Fruit fly (Drosophila melanogaster) whole organism, embryonic: ENCODE measurements around the gene CG11771.
A peak's percentile ranks its signal among the peaks of the same experiment; 100 is the strongest.

Source experiments
- CG10209 ChIP-seq: fragments of 200-800 bp; sonication (Bioruptor generic); optimal IDR thresholded peaks from 3 replicates; lab custom pipeline; 2017; ENCODE audit warnings: missing biosample characterization, mild to moderate bottlenecking, missing genetic modification characterization, missing genetic modification reagents
- CG10654 ChIP-seq: fragments of 200-800 bp; sonication (Bioruptor generic); optimal IDR thresholded peaks from 2 replicates; lab custom pipeline; 2016; ENCODE audit warnings: missing biosample characterization, missing genetic modification characterization
- CG12299 ChIP-seq: fragments of 200-800 bp; sonication (Bioruptor generic); optimal IDR thresholded peaks from 2 replicates; lab custom pipeline; 2018; ENCODE audit warnings: missing biosample characterization, mild to moderate bottlenecking, missing genetic modification characterization
- CG12391 ChIP-seq: fragments of 200-800 bp; sonication (Bioruptor generic); optimal IDR thresholded peaks from 3 replicates; lab custom pipeline; 2018; ENCODE audit warnings: missing biosample characterization, mild to moderate bottlenecking, missing genetic modification characterization, moderate library complexity
- CG12659 ChIP-seq: fragments of 200-800 bp; sonication (Bioruptor generic); optimal IDR thresholded peaks from 3 replicates; lab custom pipeline; 2017; ENCODE audit warnings: mild to moderate bottlenecking, missing biosample characterization, missing genetic modification reagents, missing genetic modification characterization
- CG13296 ChIP-seq: fragments of 200-800 bp; sonication (Bioruptor generic); optimal IDR thresholded peaks from 3 replicates; lab custom pipeline; 2018; ENCODE audit warnings: missing biosample characterization, mild to moderate bottlenecking, missing genetic modification characterization
- CG13424 ChIP-seq: fragments of 200-800 bp; sonication (Bioruptor generic); optimal IDR thresholded peaks from 2 replicates; lab custom pipeline; 2019; ENCODE audit warnings: missing biosample characterization, mild to moderate bottlenecking, missing genetic modification characterization, moderate library complexity
- CG14710 ChIP-seq: fragments of 200-800 bp; sonication (Bioruptor generic); optimal IDR thresholded peaks from 3 replicates; lab custom pipeline; 2019; ENCODE audit warnings: missing biosample characterization, mild to moderate bottlenecking, missing genetic modification characterization, moderate library complexity
- CG14860 ChIP-seq: fragments of 200-800 bp; sonication (Bioruptor generic); IDR thresholded peaks from 3 replicates; pipeline ENCODE4 v1.3.6; 2022; ENCODE audit warnings: missing biosample characterization, missing genetic modification characterization; ENCODE audit not compliant: partially characterized antibody
- CG15073 ChIP-seq: fragments of 200-800 bp; sonication (Bioruptor generic); optimal IDR thresholded peaks from 2 replicates; lab custom pipeline; 2016; ENCODE audit warnings: missing biosample characterization, missing genetic modification characterization
- CG16813 ChIP-seq: fragments of 200-800 bp; sonication (Bioruptor generic); IDR thresholded peaks from 3 replicates; pipeline ENCODE4 v1.3.6; 2022; ENCODE audit warnings: missing biosample characterization, missing genetic modification characterization; ENCODE audit not compliant: partially characterized antibody
- CG1792 ChIP-seq: fragments of 200-800 bp; sonication (Bioruptor generic); optimal IDR thresholded peaks from 2 replicates; lab custom pipeline; 2016; ENCODE audit warnings: missing biosample characterization, missing genetic modification characterization
- CG2889 ChIP-seq: fragments of 200-800 bp; sonication (Bioruptor generic); IDR thresholded peaks from 3 replicates; pipeline ENCODE4 v1.3.6; 2022; ENCODE audit warnings: missing biosample characterization, missing genetic modification characterization
- CG32767 ChIP-seq: fragments of 200-800 bp; sonication (Bioruptor generic); IDR thresholded peaks from 2 replicates; pipeline ENCODE4 v1.3.6; 2022; ENCODE audit warnings: missing biosample characterization, missing genetic modification characterization
- CG33557 ChIP-seq: fragments of 200-800 bp; sonication (Bioruptor generic); optimal IDR thresholded peaks from 2 replicates; lab custom pipeline; 2019; ENCODE audit warnings: missing biosample characterization, mild to moderate bottlenecking, missing genetic modification characterization, moderate library complexity
- CG4707 ChIP-seq: fragments of 200-800 bp; sonication (Bioruptor generic); optimal IDR thresholded peaks from 2 replicates; lab custom pipeline; 2018; ENCODE audit warnings: missing biosample characterization, mild to moderate bottlenecking, missing genetic modification characterization, moderate library complexity
- CG4820 ChIP-seq: fragments of 200-800 bp; sonication (Bioruptor generic); optimal IDR thresholded peaks from 3 replicates; lab custom pipeline; 2016; ENCODE audit warnings: missing biosample characterization, missing genetic modification characterization
- CG6254 ChIP-seq: fragments of 200-800 bp; sonication (Bioruptor generic); optimal IDR thresholded peaks from 3 replicates; lab custom pipeline; 2017; ENCODE audit warnings: mild to moderate bottlenecking, missing biosample characterization, missing genetic modification reagents, missing genetic modification characterization
- CG6765 ChIP-seq: fragments of 200-800 bp; sonication (Bioruptor generic); optimal IDR thresholded peaks from 3 replicates; lab custom pipeline; 2017; ENCODE audit warnings: missing biosample characterization, mild to moderate bottlenecking, missing genetic modification characterization
- CG6813 ChIP-seq: fragments of 200-800 bp; sonication (Bioruptor generic); optimal IDR thresholded peaks from 2 replicates; lab custom pipeline; 2017; ENCODE audit warnings: missing biosample characterization, missing genetic modification characterization, mild to moderate bottlenecking, moderate library complexity, missing genetic modification reagents
- CG7357 ChIP-seq: fragments of 200-800 bp; sonication (Bioruptor generic); IDR thresholded peaks from 3 replicates; pipeline ENCODE4 v1.3.6; 2022; ENCODE audit warnings: missing biosample characterization, missing genetic modification characterization
- D19A ChIP-seq: fragments of 200-800 bp; optimal IDR thresholded peaks from 3 replicates; lab custom pipeline; 2019; ENCODE audit warnings: missing biosample characterization, mild to moderate bottlenecking, missing genetic modification characterization, moderate library complexity
- E2f1 ChIP-seq: fragments of 200-800 bp; sonication (Bioruptor generic); IDR thresholded peaks from 2 replicates; pipeline ENCODE4 v1.3.6; 2022; ENCODE audit warnings: missing biosample characterization, missing genetic modification characterization
- E2f2 ChIP-seq: fragments of 200-800 bp; sonication (Bioruptor generic); IDR thresholded peaks from 2 replicates; pipeline ENCODE4 v1.3.6; 2022; ENCODE audit warnings: missing biosample characterization, missing genetic modification characterization
- Fer2 ChIP-seq: fragments of 200-800 bp; sonication (Bioruptor generic); optimal IDR thresholded peaks from 2 replicates; lab custom pipeline; 2018; ENCODE audit warnings: missing biosample characterization, mild to moderate bottlenecking, missing genetic modification characterization, moderate library complexity
- Gsc ChIP-seq: fragments of 200-800 bp; sonication (Bioruptor generic); IDR thresholded peaks from 2 replicates; pipeline ENCODE4 v1.3.6; 2022; ENCODE audit warnings: missing biosample characterization, missing genetic modification characterization
- Hmr ChIP-seq: fragments of 200-800 bp; sonication (Bioruptor generic); optimal IDR thresholded peaks from 3 replicates; lab custom pipeline; 2017; ENCODE audit warnings: mild to moderate bottlenecking, missing biosample characterization, missing genetic modification reagents, missing genetic modification characterization
- Hsf ChIP-seq: fragments of 200-800 bp; sonication (Bioruptor generic); optimal IDR thresholded peaks from 3 replicates; lab custom pipeline; 2016; ENCODE audit warnings: missing biosample characterization, missing genetic modification characterization
- Lhr ChIP-seq: fragments of 200-800 bp; sonication (Bioruptor generic); optimal IDR thresholded peaks from 3 replicates; lab custom pipeline; 2017; ENCODE audit warnings: mild to moderate bottlenecking, missing biosample characterization, missing genetic modification reagents, missing genetic modification characterization
- Myb ChIP-seq: fragments of 200-800 bp; sonication (Bioruptor generic); optimal IDR thresholded peaks from 2 replicates; lab custom pipeline; 2016; ENCODE audit warnings: missing biosample characterization, missing genetic modification characterization
- Ptx1 ChIP-seq: fragments of 200-800 bp; sonication (Bioruptor generic); IDR thresholded peaks from 2 replicates; pipeline ENCODE4 v1.3.6; 2022; ENCODE audit warnings: missing biosample characterization, missing genetic modification characterization
- aop ChIP-seq: fragments of 200-800 bp; sonication (Bioruptor generic); IDR thresholded peaks from 2 replicates; pipeline ENCODE4 v1.3.6; 2022; ENCODE audit warnings: missing biosample characterization, missing genetic modification characterization
- bbx ChIP-seq: fragments of 200-800 bp; sonication (Bioruptor generic); IDR thresholded peaks from 2 replicates; pipeline ENCODE4 v1.3.6; 2022; ENCODE audit warnings: missing biosample characterization, missing genetic modification characterization; ENCODE audit not compliant: partially characterized antibody
- btn ChIP-seq: fragments of 200-800 bp; sonication (Bioruptor generic); optimal IDR thresholded peaks from 2 replicates; lab custom pipeline; 2016; ENCODE audit warnings: missing biosample characterization, missing genetic modification characterization
- cato ChIP-seq: fragments of 200-800 bp; sonication (Bioruptor generic); optimal IDR thresholded peaks from 2 replicates; lab custom pipeline; 2016; ENCODE audit warnings: missing biosample characterization, missing genetic modification characterization, borderline replicate concordance
- ewg ChIP-seq: fragments of 200-800 bp; sonication (Bioruptor generic); optimal IDR thresholded peaks from 3 replicates; lab custom pipeline; 2017; ENCODE audit warnings: mild to moderate bottlenecking, missing biosample characterization, missing genetic modification reagents, missing genetic modification characterization
- ftz-f1 ChIP-seq: fragments of 200-800 bp; sonication (Bioruptor generic); optimal IDR thresholded peaks from 2 replicates; lab custom pipeline; 2016; ENCODE audit warnings: missing biosample characterization, missing genetic modification characterization
- gcm ChIP-seq: fragments of 200-800 bp; sonication (Bioruptor generic); optimal IDR thresholded peaks from 2 replicates; lab custom pipeline; 2019; ENCODE audit warnings: missing biosample characterization, mild to moderate bottlenecking, missing genetic modification characterization, moderate library complexity
- gem ChIP-seq: fragments of 200-800 bp; sonication (Bioruptor generic); optimal IDR thresholded peaks from 2 replicates; lab custom pipeline; 2019; ENCODE audit warnings: missing biosample characterization, mild to moderate bottlenecking, missing genetic modification characterization, moderate library complexity
- hbn ChIP-seq: fragments of 200-800 bp; sonication (Bioruptor generic); IDR thresholded peaks from 2 replicates; pipeline ENCODE4 v1.3.6; 2022; ENCODE audit warnings: missing biosample characterization, missing genetic modification characterization; ENCODE audit not compliant: partially characterized antibody
- hth ChIP-seq: fragments of >200 bp; optimal IDR thresholded peaks from 2 replicates; lab custom pipeline; 2017; ENCODE audit warnings: inconsistent platforms
- luna ChIP-seq: fragments of 200-800 bp; sonication (Bioruptor generic); optimal IDR thresholded peaks from 2 replicates; lab custom pipeline; 2016; ENCODE audit warnings: missing biosample characterization, missing genetic modification characterization
- phol ChIP-seq: fragments of 200-800 bp; sonication (Bioruptor generic); optimal IDR thresholded peaks from 3 replicates; lab custom pipeline; 2018; ENCODE audit warnings: missing biosample characterization, mild to moderate bottlenecking, missing genetic modification characterization, moderate library complexity
- ro ChIP-seq: fragments of 200-800 bp; sonication (Bioruptor generic); IDR thresholded peaks from 2 replicates; pipeline ENCODE4 v1.3.6; 2022; ENCODE audit warnings: missing biosample characterization, missing genetic modification characterization
- row ChIP-seq: fragments of 200-800 bp; sonication (Bioruptor generic); IDR thresholded peaks from 3 replicates; pipeline ENCODE4 v1.3.6; 2022; ENCODE audit warnings: missing biosample characterization, missing genetic modification characterization
- slbo ChIP-seq: fragments of 200-800 bp; sonication (Bioruptor generic); IDR thresholded peaks from 2 replicates; pipeline ENCODE4 v1.3.6; 2022; ENCODE audit warnings: missing biosample characterization, missing genetic modification characterization
- slou ChIP-seq: fragments of 200-800 bp; sonication (Bioruptor generic); optimal IDR thresholded peaks from 3 replicates; lab custom pipeline; 2016; ENCODE audit warnings: missing biosample characterization, missing genetic modification characterization
- tap ChIP-seq: fragments of 200-800 bp; optimal IDR thresholded peaks from 3 replicates; lab custom pipeline; 2019; ENCODE audit warnings: missing biosample characterization, mild to moderate bottlenecking, missing genetic modification characterization, moderate library complexity
- tin ChIP-seq: fragments of 200-800 bp; sonication (Bioruptor generic); optimal IDR thresholded peaks from 3 replicates; lab custom pipeline; 2016; ENCODE audit warnings: missing biosample characterization, missing genetic modification characterization
- vfl ChIP-seq: fragments of 200-800 bp; sonication (Bioruptor generic); optimal IDR thresholded peaks from 2 replicates; lab custom pipeline; 2016; ENCODE audit warnings: missing biosample characterization, missing genetic modification characterization

Gene CG11771

dm6 chr3R:24962470-24962869, 30.7 kb downstream of the CG11771 start (continued):
- TF ChIP-seq CG6254 (GFP tag; lab: Kevin White, UChicago): no peak
- no peak for TF ChIP-seq Fer2 (tag; lab: Kevin White, UChicago)
- peak; percentile 44 for TF ChIP-seq Hmr (GFP tag; lab: Kevin White, UChicago)
- peak; percentile 81 for TF ChIP-seq gem (tag; lab: Kevin White, UChicago)
- TF ChIP-seq ewg (GFP tag; lab: Kevin White, UChicago): peak; percentile 44
- peak; percentile 56; the same call in 1 of the 3 replicates for TF ChIP-seq CG2889 (GFP tag; lab: Robert Waterston, UW)
- peak; percentile 68; the same call in 2 of the 3 replicates for TF ChIP-seq row (GFP tag; lab: Robert Waterston, UW)
- peak; percentile 28 for TF ChIP-seq D19A (tag; lab: Kevin White, UChicago)
- no peak for TF ChIP-seq ro
- no peak for TF ChIP-seq CG33557
- TF ChIP-seq E2f2: peak; percentile 40; the same call in 1 of the 2 replicates
- TF ChIP-seq CG4820 (GFP tag; lab: Kevin White, UChicago): peak; percentile 11
- TF ChIP-seq CG10209 (GFP tag; lab: Kevin White, UChicago): peak; percentile 49
- peak; percentile 75 for TF ChIP-seq slbo (GFP tag; lab: Robert Waterston, UW)
- TF ChIP-seq tap (tag; lab: Kevin White, UChicago): peak; percentile 44
- TF ChIP-seq hth (lab: Kevin White, UChicago): no peak
- peak; percentile 46; the same call in 1 of the 2 replicates for TF ChIP-seq CG32767 (GFP tag; lab: Robert Waterston, UW)
- no peak for TF ChIP-seq CG16813 (GFP tag; lab: Robert Waterston, UW)
- peak; percentile 43 for TF ChIP-seq CG12659 (GFP tag; lab: Kevin White, UChicago)
- 0 out of 2 replicates have a peak, but pooled peaks have one; percentile 19 for TF ChIP-seq Gsc (GFP tag; lab: Robert Waterston, UW)
- peak; percentile 29 for TF ChIP-seq Myb
- peak; percentile 38 for TF ChIP-seq CG1792
- TF ChIP-seq CG14860 (GFP tag; lab: Robert Waterston, UW): no peak
- no peak for TF ChIP-seq gcm (GFP tag; lab: Kevin White, UChicago)
- TF ChIP-seq phol (tag; lab: Kevin White, UChicago): peak; percentile 67
- peak; percentile 57 for TF ChIP-seq CG13424 (tag; lab: Kevin White, UChicago)
- TF ChIP-seq CG10654 (GFP tag; lab: Kevin White, UChicago): peak; percentile 51
- TF ChIP-seq CG6813 (GFP tag; lab: Kevin White, UChicago): peak; percentile 36
- TF ChIP-seq luna: peak; percentile 31
- no peak for TF ChIP-seq bbx (GFP tag; lab: Robert Waterston, UW)
- no peak for TF ChIP-seq Lhr (GFP tag; lab: Kevin White, UChicago)
- TF ChIP-seq hbn (GFP tag; lab: Robert Waterston, UW): no peak
- TF ChIP-seq Ptx1 (GFP tag; lab: Robert Waterston, UW): peak; percentile 81
- TF ChIP-seq CG6765: no peak
- TF ChIP-seq cato (GFP tag; lab: Kevin White, UChicago): peak; percentile 24
- TF ChIP-seq CG13296 (GFP tag; lab: Kevin White, UChicago): no peak
- peak; percentile 20 for TF ChIP-seq CG4707 (GFP tag; lab: Kevin White, UChicago)
- TF ChIP-seq Hsf (GFP tag; lab: Kevin White, UChicago): peak; percentile 26
- TF ChIP-seq CG7357 (GFP tag; lab: Robert Waterston, UW): peak; percentile 55; the same call in 2 of the 3 replicates
- TF ChIP-seq btn (GFP tag; lab: Kevin White, UChicago): peak; percentile 39
- no peak for TF ChIP-seq vfl (GFP tag; lab: Kevin White, UChicago)
- TF ChIP-seq CG12391: peak; percentile 52
- TF ChIP-seq E2f1: peak; percentile 65
- TF ChIP-seq CG14710: no peak
- TF ChIP-seq CG15073 (GFP tag; lab: Kevin White, UChicago): no peak
- TF ChIP-seq aop: no peak
- no peak for TF ChIP-seq CG12299 (tag; lab: Kevin White, UChicago)
- peak; percentile 61 for TF ChIP-seq tin
- TF ChIP-seq slou (GFP tag; lab: Kevin White, UChicago): no peak
- no peak for TF ChIP-seq ftz-f1 (GFP tag; lab: Kevin White, UChicago)
